Worm (Caenorhabditis elegans) whole organism, L4 larva: ENCODE data around the gene ZK971.1.

Source experiments
- F37D6.2 ChIP-seq: sonication (generic microtip); optimal IDR thresholded peaks from 2 replicates; lab custom pipeline; 2016; ENCODE audit warnings: mild to moderate bottlenecking, missing genetic modification characterization, missing compliant biosample characterization
- T20F7.1 ChIP-seq: fragments of 200-800 bp; sonication (Bioruptor generic); optimal IDR thresholded peaks from 2 replicates; lab custom pipeline; 2018; ENCODE audit warnings: mild to moderate bottlenecking, missing genetic modification characterization, missing compliant biosample characterization
- T26A8.4 ChIP-seq: fragments of 200-800 bp; sonication (Bioruptor generic); IDR thresholded peaks from 2 replicates; pipeline ENCODE4 v1.3.6; 2022; ENCODE audit warnings: missing genetic modification characterization, missing compliant biosample characterization
- Y105C5A.15 ChIP-seq: fragments of 200-800 bp; sonication (Bioruptor generic); IDR thresholded peaks from 2 replicates; pipeline ENCODE4 v1.3.6; 2022; ENCODE audit warnings: missing genetic modification characterization, missing compliant biosample characterization
- aha-1 ChIP-seq: fragments of 150-350 bp; peaks from one replicate; lab custom pipeline; 2014; ENCODE audit warnings: missing biosample characterization, missing genetic modification characterization
- ama-1 ChIP-seq: fragments of 150-350 bp; optimal IDR thresholded peaks from 2 replicates; lab custom pipeline; 2014; ENCODE audit warnings: inconsistent platforms, mixed read lengths
- ceh-32 ChIP-seq: sonication (generic microtip); optimal IDR thresholded peaks from 2 replicates; lab custom pipeline; 2016; ENCODE audit warnings: mild to moderate bottlenecking, missing genetic modification characterization, missing compliant biosample characterization; ENCODE audit not compliant: poor library complexity
- ceh-44 ChIP-seq: fragments of 200-800 bp; sonication (Bioruptor generic); IDR thresholded peaks from 2 replicates; pipeline ENCODE4 v1.3.6; 2022; ENCODE audit warnings: missing genetic modification reagents, missing genetic modification characterization, missing compliant biosample characterization
- ceh-62 ChIP-seq: sonication (generic microtip); optimal IDR thresholded peaks from 2 replicates; lab custom pipeline; 2017; ENCODE audit warnings: missing biosample characterization, missing genetic modification characterization
- ces-1 ChIP-seq: fragments of 150-350 bp; sonication (generic microtip); optimal IDR thresholded peaks from 4 replicates; lab custom pipeline; 2014; ENCODE audit warnings: missing biosample characterization, missing genetic modification reagents, missing genetic modification characterization
- cey-2 ChIP-seq: sonication (generic microtip); optimal IDR thresholded peaks from 3 replicates; lab custom pipeline; 2017; ENCODE audit warnings: missing genetic modification characterization, mild to moderate bottlenecking, missing compliant biosample characterization, antibody characterized with exemption, borderline replicate concordance; ENCODE audit not compliant: insufficient read depth
- ctbp-1 ChIP-seq: fragments of 200-800 bp; sonication (Bioruptor generic); IDR thresholded peaks from 2 replicates; pipeline ENCODE4 v1.3.6; 2022; ENCODE audit warnings: missing genetic modification reagents, missing genetic modification characterization, missing compliant biosample characterization
- dmd-6 ChIP-seq: fragments of 200-800 bp; sonication (Bioruptor generic); IDR thresholded peaks from 2 replicates; pipeline ENCODE4 v1.3.6; 2022; ENCODE audit warnings: missing genetic modification reagents, missing genetic modification characterization, missing compliant biosample characterization
- dmd-8 ChIP-seq: fragments of 200-800 bp; sonication (Bioruptor generic); IDR thresholded peaks from 2 replicates; pipeline ENCODE4 v1.3.6; 2022; ENCODE audit warnings: missing genetic modification characterization, missing compliant biosample characterization
- dpl-1 ChIP-seq: fragments of 150-350 bp; optimal IDR thresholded peaks from 2 replicates; lab custom pipeline; 2014; ENCODE audit warnings: missing biosample characterization, missing genetic modification reagents, missing genetic modification characterization
- dve-1 ChIP-seq: sonication (generic microtip); optimal IDR thresholded peaks from 2 replicates; lab custom pipeline; 2017; ENCODE audit warnings: antibody characterized with exemption, mild to moderate bottlenecking, missing genetic modification characterization, missing compliant biosample characterization; ENCODE audit not compliant: insufficient read depth
- egl-43 ChIP-seq: fragments of 200-800 bp; sonication (Bioruptor generic); IDR thresholded peaks from 2 replicates; pipeline ENCODE4 v1.3.6; 2022; ENCODE audit warnings: missing genetic modification reagents, missing genetic modification characterization, missing compliant biosample characterization
- gei-8 ChIP-seq: fragments of 200-800 bp; sonication (Bioruptor generic); optimal IDR thresholded peaks from 2 replicates; lab custom pipeline; 2018; ENCODE audit warnings: mild to moderate bottlenecking, missing genetic modification characterization, missing compliant biosample characterization
- hmg-1.1 ChIP-seq: fragments of 200-800 bp; sonication (Bioruptor generic); IDR thresholded peaks from 2 replicates; pipeline ENCODE4 v1.3.6; 2022; ENCODE audit warnings: missing genetic modification reagents, missing genetic modification characterization, missing compliant biosample characterization
- lim-7 ChIP-seq: fragments of 200-800 bp; sonication (Bioruptor generic); IDR thresholded peaks from 2 replicates; pipeline ENCODE4 v1.3.6; 2022; ENCODE audit warnings: missing genetic modification characterization, missing compliant biosample characterization
- lin-13 ChIP-seq: fragments of 150-350 bp; optimal IDR thresholded peaks from 2 replicates; lab custom pipeline; 2014; ENCODE audit warnings: missing biosample characterization, missing genetic modification reagents, missing genetic modification characterization
- lin-15B ChIP-seq: fragments of 150-350 bp; sonication (generic microtip); optimal IDR thresholded peaks from 3 replicates; lab custom pipeline; 2014; ENCODE audit warnings: missing biosample characterization, missing genetic modification characterization
- lin-38 ChIP-seq: fragments of 200-800 bp; sonication (Bioruptor generic); IDR thresholded peaks from 2 replicates; pipeline ENCODE4 v1.3.6; 2022; ENCODE audit warnings: missing genetic modification reagents, missing genetic modification characterization, missing compliant biosample characterization
- lir-3 ChIP-seq: sonication (generic microtip); optimal IDR thresholded peaks from 2 replicates; lab custom pipeline; 2016; ENCODE audit warnings: mild to moderate bottlenecking, missing genetic modification characterization, missing compliant biosample characterization
- lsy-2 ChIP-seq, 2 experiments: fragments of 150-350 bp in 1 of 2; sonication (generic microtip) in 1 of 2; optimal IDR thresholded peaks; 2 replicates each; lab custom pipeline; 2014 to 2017; ENCODE audit warnings: missing biosample characterization in 2 of 2, missing genetic modification characterization in 2 of 2
- mes-2 ChIP-seq: sonication (generic microtip); optimal IDR thresholded peaks from 2 replicates; lab custom pipeline; 2016; ENCODE audit warnings: missing genotype, mild to moderate bottlenecking, missing genetic modification characterization, missing compliant biosample characterization; ENCODE audit not compliant: poor library complexity, severe bottlenecking
- mxl-2 ChIP-seq: fragments of 200-800 bp; sonication (Bioruptor generic); conservative IDR thresholded peaks from 2 replicates; pipeline ENCODE4 v1.3.6; 2022; ENCODE audit warnings: missing genetic modification reagents, missing genetic modification characterization, missing compliant biosample characterization
- mxl-3 ChIP-seq: fragments of 200-800 bp; sonication (Bioruptor generic); optimal IDR thresholded peaks from 2 replicates; lab custom pipeline; 2018; ENCODE audit warnings: mild to moderate bottlenecking, missing genetic modification characterization, missing compliant biosample characterization
- nhr-10 ChIP-seq: fragments of 150-350 bp; optimal IDR thresholded peaks from 2 replicates; lab custom pipeline; 2014; ENCODE audit warnings: missing biosample characterization, missing genetic modification characterization
- nhr-237 ChIP-seq: sonication (generic microtip); optimal IDR thresholded peaks from 2 replicates; lab custom pipeline; 2017; ENCODE audit warnings: missing biosample characterization, missing genetic modification characterization
- nhr-25 ChIP-seq: sonication (generic microtip); optimal IDR thresholded peaks from 2 replicates; lab custom pipeline; 2017; ENCODE audit warnings: missing genetic modification characterization, mild to moderate bottlenecking, missing compliant biosample characterization, antibody characterized with exemption, moderate library complexity, borderline replicate concordance; ENCODE audit not compliant: insufficient read depth
- nhr-28 ChIP-seq: fragments of 150-350 bp; optimal IDR thresholded peaks from 2 replicates; lab custom pipeline; 2014; ENCODE audit warnings: missing biosample characterization, missing genetic modification characterization
- nhr-41 ChIP-seq: fragments of 200-800 bp; sonication (Bioruptor generic); IDR thresholded peaks from 2 replicates; pipeline ENCODE4 v1.3.6; 2022; ENCODE audit warnings: missing genetic modification reagents, missing genetic modification characterization, missing compliant biosample characterization
- nhr-42 ChIP-seq: fragments of 200-800 bp; sonication (Bioruptor generic); IDR thresholded peaks from 2 replicates; pipeline ENCODE4 v1.3.6; 2022; ENCODE audit warnings: missing genetic modification characterization, missing compliant biosample characterization
- pqm-1 ChIP-seq: sonication (generic microtip); optimal IDR thresholded peaks from 2 replicates; lab custom pipeline; 2017; ENCODE audit warnings: missing biosample characterization, missing genetic modification characterization
- rbr-2 ChIP-seq: sonication (generic microtip); optimal IDR thresholded peaks from 2 replicates; lab custom pipeline; 2016; ENCODE audit warnings: missing genotype, missing genetic modification characterization, missing compliant biosample characterization
- saeg-2 ChIP-seq: fragments of 200-800 bp; sonication (Bioruptor generic); IDR thresholded peaks from 2 replicates; pipeline ENCODE4 v1.3.6; 2022; ENCODE audit warnings: missing genetic modification reagents, missing genetic modification characterization, missing compliant biosample characterization
- set-16 ChIP-seq: fragments of 200-800 bp; sonication (Bioruptor generic); IDR thresholded peaks from 2 replicates; pipeline ENCODE4 v1.3.6; 2022; ENCODE audit warnings: missing genetic modification reagents, missing genetic modification characterization, missing compliant biosample characterization
- skn-1 ChIP-seq: fragments of 150-350 bp; optimal IDR thresholded peaks from 2 replicates; lab custom pipeline; 2014; ENCODE audit warnings: missing biosample characterization, missing genetic modification characterization
- spr-1 ChIP-seq: sonication (generic microtip); optimal IDR thresholded peaks from 2 replicates; lab custom pipeline; 2016; ENCODE audit warnings: mild to moderate bottlenecking, missing genetic modification characterization, missing compliant biosample characterization
- spr-3 ChIP-seq: fragments of 200-800 bp; sonication (Bioruptor generic); optimal IDR thresholded peaks from 2 replicates; lab custom pipeline; 2018; ENCODE audit warnings: mild to moderate bottlenecking, missing genetic modification characterization, missing compliant biosample characterization
- unc-130 ChIP-seq: sonication (generic microtip); optimal IDR thresholded peaks from 2 replicates; lab custom pipeline; 2016; ENCODE audit warnings: missing genetic modification reagents, missing genetic modification characterization, missing compliant biosample characterization
- unc-39 ChIP-seq: sonication (generic microtip); optimal IDR thresholded peaks from 2 replicates; lab custom pipeline; 2017; ENCODE audit warnings: missing biosample characterization, missing genetic modification characterization
- unc-62 ChIP-seq, 3 experiments: fragments of 150-350 bp in 1 of 3; sonication (generic microtip); optimal IDR thresholded peaks in 2 of 3; peaks in 1 of 3; 1 replicate in 1 of 3; 2 replicates in 2 of 3; lab custom pipeline; 2014 to 2017; ENCODE audit warnings: missing biosample characterization in 3 of 3, missing genetic modification characterization in 3 of 3, missing genetic modification reagents in 3 of 3, missing genotype in 1 of 3
- zfp-3 ChIP-seq: fragments of 200-800 bp; sonication (Bioruptor generic); conservative IDR thresholded peaks from 2 replicates; pipeline ENCODE4 v1.3.6; 2022; ENCODE audit warnings: missing genetic modification reagents, missing genetic modification characterization, missing compliant biosample characterization
- zip-11 ChIP-seq: fragments of 200-800 bp; sonication (Bioruptor generic); IDR thresholded peaks from 2 replicates; pipeline ENCODE4 v1.3.6; 2022; ENCODE audit warnings: missing genetic modification characterization, missing compliant biosample characterization
- ztf-11 ChIP-seq: fragments of 150-350 bp; optimal IDR thresholded peaks from 2 replicates; lab custom pipeline; 2014; ENCODE audit warnings: missing biosample characterization, missing genetic modification characterization
- ztf-7 ChIP-seq: fragments of 150-350 bp; optimal IDR thresholded peaks from 2 replicates; lab custom pipeline; 2014; ENCODE audit warnings: missing biosample characterization, missing genetic modification characterization

Gene ZK971.1

DNA sequence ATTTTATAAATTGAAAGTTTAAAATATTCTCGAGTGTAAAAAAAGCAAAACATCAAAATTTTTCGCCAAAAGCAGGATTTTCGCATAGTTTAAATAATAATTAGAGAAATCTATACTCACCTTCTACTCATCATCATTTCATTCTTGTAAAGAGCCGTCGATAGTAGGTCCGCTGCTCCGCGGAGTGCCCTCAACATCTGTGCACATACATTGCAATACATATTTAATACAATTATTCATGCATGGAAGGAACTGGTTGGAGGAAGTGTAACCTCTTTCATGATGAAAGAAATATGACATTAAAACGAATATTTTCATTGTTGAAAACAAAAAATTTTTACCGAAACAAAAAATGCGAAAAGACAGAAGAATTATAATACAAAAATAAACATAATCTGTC lies 37.2 kb downstream of the ZK971.1 start, which contains the start of gene mrps-14 (continued):
- TF ChIP-seq cey-2 (tag; lab: Kevin White, UChicago) (no peak), lin-38 (GFP tag; lab: Robert Waterston, UW) (peak; percentile 37), mes-2 (tag; lab: Kevin White, UChicago) (no peak), dve-1 (no peak), dmd-6 (GFP tag; lab: Robert Waterston, UW) (no peak), ama-1 (lab: Kevin White, UChicago) (peak; percentile 44), ctbp-1 (no peak), pqm-1 (tag; lab: Kevin White, UChicago) (no peak), nhr-10 (no peak), skn-1 (no peak), lim-7 (GFP tag; lab: Robert Waterston, UW) (no peak), lir-3 (tag; lab: Kevin White, UChicago) (no peak), Y105C5A.15 (no peak)

DNA sequence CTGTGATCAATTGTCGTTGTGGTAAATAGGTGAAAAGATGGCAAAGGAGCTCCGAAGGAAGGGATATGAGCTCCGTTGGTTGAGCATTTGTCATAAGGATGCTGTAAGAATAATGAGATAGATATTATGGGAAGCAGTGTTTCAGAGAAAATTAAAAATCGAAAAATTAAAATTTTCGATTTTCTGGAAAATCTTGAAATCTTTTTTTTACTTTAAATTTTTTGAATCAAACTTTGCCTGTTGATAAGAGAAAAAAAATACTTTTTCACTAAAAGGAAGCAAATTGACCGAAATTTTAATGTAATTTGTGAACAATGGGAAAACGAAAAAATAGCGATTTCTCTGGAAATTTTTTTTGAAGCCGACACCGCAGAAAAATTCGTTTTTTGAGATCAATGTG lies 39.9 kb downstream of the ZK971.1 start, which contains the start of gene mec-15:
Gene mec-15 (minus strand): TSS at position 101 of the 400 bp plus-strand sequence.
- TF ChIP-seq gei-8 (GFP tag; lab: Kevin White, UChicago), result no peak
- no peak for TF ChIP-seq ceh-32
- TF ChIP-seq ceh-62 (tag; lab: Kevin White, UChicago), result no peak
- TF ChIP-seq egl-43 (GFP tag; lab: Robert Waterston, UW), result no peak
- no peak for TF ChIP-seq T20F7.1 (GFP tag; lab: Kevin White, UChicago)
- no peak for TF ChIP-seq rbr-2 (tag; lab: Kevin White, UChicago)
- TF ChIP-seq nhr-28 (tag; lab: Kevin White, UChicago), result no peak
- no peak for TF ChIP-seq dpl-1 (GFP tag; lab: Kevin White, UChicago)
- TF ChIP-seq dmd-8 (GFP tag; lab: Robert Waterston, UW), result no peak
- no peak for TF ChIP-seq unc-39 (tag; lab: Kevin White, UChicago)
- no peak for TF ChIP-seq aha-1 (tag; lab: Kevin White, UChicago)
- no peak for TF ChIP-seq lin-15B (tag; lab: Kevin White, UChicago)
- TF ChIP-seq saeg-2 (GFP tag; lab: Robert Waterston, UW), result no peak
- no peak for TF ChIP-seq F37D6.2 (tag; lab: Kevin White, UChicago)
- no peak for TF ChIP-seq lin-38 (GFP tag; lab: Robert Waterston, UW)
- TF ChIP-seq unc-62 (GFP tag; optimal IDR thresholded peaks at IDR 0.05 in 1 of 2; lab: Kevin White, UChicago), result no peak
- TF ChIP-seq unc-62 (tag; optimal IDR thresholded peaks at IDR 0.05; lab: Kevin White, UChicago), result no peak
- no peak for TF ChIP-seq nhr-237
- no peak for TF ChIP-seq nhr-25 (tag; lab: Kevin White, UChicago)
- TF ChIP-seq lin-13 (GFP tag; lab: Kevin White, UChicago), result no peak
- TF ChIP-seq hmg-1.1 (GFP tag; lab: Robert Waterston, UW), result no peak

DNA sequence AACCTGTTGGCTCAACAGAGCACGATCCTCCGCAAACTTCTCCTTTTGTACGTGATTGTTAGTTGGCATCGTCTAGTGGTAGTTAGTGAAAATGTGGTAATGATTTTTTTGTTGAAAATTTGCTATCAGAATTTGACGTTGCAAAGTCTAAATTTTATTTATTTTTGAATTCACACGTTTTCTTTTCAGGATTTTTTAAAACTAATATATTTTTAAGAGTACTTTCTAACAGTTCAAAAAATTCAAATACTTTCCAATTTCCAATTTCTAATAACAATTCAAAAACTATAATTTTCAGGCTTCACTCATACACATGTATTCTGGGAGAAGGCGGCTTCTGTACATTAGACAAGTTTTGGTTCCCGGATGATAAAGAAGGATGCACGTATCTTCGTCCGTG lies 45.1 kb downstream of the ZK971.1 start, which contains the start of gene ubxn-5:
Gene ubxn-5 (minus strand): TSS at position 101 of the 400 bp plus-strand sequence.
- no peak for TF ChIP-seq unc-130 (GFP tag; lab: Kevin White, UChicago)
- TF ChIP-seq mes-2 (tag; lab: Kevin White, UChicago), result no peak
- no peak for TF ChIP-seq nhr-41 (GFP tag; lab: Robert Waterston, UW)
- TF ChIP-seq set-16 (GFP tag; lab: Robert Waterston, UW), result no peak
- TF ChIP-seq lir-3 (tag; lab: Kevin White, UChicago), result no peak
- TF ChIP-seq zip-11, result no peak
- TF ChIP-seq T26A8.4 (GFP tag; lab: Robert Waterston, UW), result no peak
- TF ChIP-seq ztf-7 (tag; lab: Kevin White, UChicago), result no peak
- TF ChIP-seq zfp-3 (GFP tag; lab: Robert Waterston, UW), result no peak
- TF ChIP-seq spr-1 (tag; lab: Kevin White, UChicago), result no peak
- no peak for TF ChIP-seq ztf-11
- TF ChIP-seq unc-62 (GFP tag; optimal IDR thresholded peaks at IDR 0.05 in 1 of 2; lab: Kevin White, UChicago), result no peak
- TF ChIP-seq unc-62 (tag; optimal IDR thresholded peaks at IDR 0.05; lab: Kevin White, UChicago), result no peak
- TF ChIP-seq ceh-44 (GFP tag; lab: Robert Waterston, UW), result no peak
- TF ChIP-seq lin-38 (GFP tag; lab: Robert Waterston, UW), result no peak
- TF ChIP-seq ces-1, result no peak
- TF ChIP-seq spr-3, result no peak
- no peak for TF ChIP-seq mxl-2 (GFP tag; lab: Robert Waterston, UW)
- TF ChIP-seq nhr-42 (GFP tag; lab: Robert Waterston, UW), result no peak
- TF ChIP-seq lsy-2 (tag; optimal IDR thresholded peaks at IDR 0.05; lab: Kevin White, UChicago), result no peak
- TF ChIP-seq mxl-3 (GFP tag; lab: Kevin White, UChicago), result no peak
- TF ChIP-seq, all 104 proteins: peak for 0
